Worm (Caenorhabditis elegans) whole organism, late embryonic: Measurements from ENCODE around the gene mev-1.

Experiments used
- C08G9.2 ChIP-seq: sonication (generic microtip); optimal IDR thresholded peaks from 2 replicates; lab custom pipeline; 2016; ENCODE audit warnings: mild to moderate bottlenecking, missing genetic modification characterization, moderate library complexity, missing compliant biosample characterization
- C38D4.7 ChIP-seq: fragments of 200-800 bp; sonication (Bioruptor generic); optimal IDR thresholded peaks from 2 replicates; lab custom pipeline; 2018; ENCODE audit warnings: mild to moderate bottlenecking, missing genetic modification characterization, moderate library complexity, missing compliant biosample characterization
- Y22D7AL.16 ChIP-seq: sonication (generic microtip); optimal IDR thresholded peaks from 2 replicates; lab custom pipeline; 2016; ENCODE audit warnings: missing genetic modification characterization, missing compliant biosample characterization
- ahr-1 ChIP-seq: sonication (generic microtip); optimal IDR thresholded peaks from 2 replicates; lab custom pipeline; 2016; ENCODE audit warnings: missing genetic modification characterization, missing compliant biosample characterization
- ama-1 ChIP-seq: fragments of 150-350 bp; optimal IDR thresholded peaks from 2 replicates; lab custom pipeline; 2014
- ceh-14 ChIP-seq: sonication (generic microtip); optimal IDR thresholded peaks from 2 replicates; lab custom pipeline; 2016; ENCODE audit warnings: missing genotype, missing genetic modification characterization, missing compliant biosample characterization
- ceh-18 ChIP-seq: sonication (generic microtip); optimal IDR thresholded peaks from 2 replicates; lab custom pipeline; 2016; ENCODE audit warnings: missing genetic modification characterization, missing compliant biosample characterization
- ceh-22 ChIP-seq: sonication (generic microtip); optimal IDR thresholded peaks from 2 replicates; lab custom pipeline; 2017; ENCODE audit warnings: missing biosample characterization, missing genetic modification characterization
- ceh-24 ChIP-seq: sonication (generic microtip); optimal IDR thresholded peaks from 2 replicates; lab custom pipeline; 2016; ENCODE audit warnings: mild to moderate bottlenecking, missing genetic modification characterization, missing compliant biosample characterization
- ceh-30 ChIP-seq: fragments of 150-350 bp; optimal IDR thresholded peaks from 2 replicates; lab custom pipeline; 2014; ENCODE audit warnings: missing biosample characterization, missing genetic modification characterization
- dve-1 ChIP-seq: sonication (generic microtip); optimal IDR thresholded peaks from 2 replicates; lab custom pipeline; 2017; ENCODE audit warnings: antibody characterized with exemption, mild to moderate bottlenecking, missing genetic modification characterization, missing compliant biosample characterization
- ets-4 ChIP-seq: sonication (generic microtip); optimal IDR thresholded peaks from 2 replicates; lab custom pipeline; 2016; ENCODE audit warnings: missing genetic modification characterization, missing compliant biosample characterization
- eyg-1 ChIP-seq: sonication (generic microtip); optimal IDR thresholded peaks from 2 replicates; lab custom pipeline; 2016; ENCODE audit warnings: missing genotype, missing genetic modification characterization, missing compliant biosample characterization
- fkh-10 ChIP-seq: fragments of 150-350 bp; optimal IDR thresholded peaks from 2 replicates; lab custom pipeline; 2014; ENCODE audit warnings: missing biosample characterization, missing genetic modification reagents, missing genetic modification characterization
- fkh-6 ChIP-seq: sonication (generic microtip); optimal IDR thresholded peaks from 2 replicates; lab custom pipeline; 2016; ENCODE audit warnings: missing genetic modification characterization, missing compliant biosample characterization
- gmeb-2 ChIP-seq: sonication (generic microtip); optimal IDR thresholded peaks from 2 replicates; lab custom pipeline; 2016; ENCODE audit warnings: missing genetic modification characterization, inconsistent platforms, missing compliant biosample characterization
- hlh-30 ChIP-seq: sonication (generic microtip); optimal IDR thresholded peaks from 2 replicates; lab custom pipeline; 2017; ENCODE audit warnings: antibody characterized with exemption, missing genetic modification characterization, missing compliant biosample characterization; ENCODE audit not compliant: insufficient read depth
- lin-11 ChIP-seq: fragments of 200-800 bp; sonication (Bioruptor generic); optimal IDR thresholded peaks from 2 replicates; lab custom pipeline; 2018; ENCODE audit warnings: mild to moderate bottlenecking, missing genetic modification characterization, missing compliant biosample characterization
- nhr-11 ChIP-seq: fragments of 150-350 bp; optimal IDR thresholded peaks from 2 replicates; lab custom pipeline; 2014; ENCODE audit warnings: missing biosample characterization, missing genetic modification characterization
- odd-2 ChIP-seq: sonication (generic microtip); optimal IDR thresholded peaks from 2 replicates; lab custom pipeline; 2017; ENCODE audit warnings: antibody characterized with exemption, mild to moderate bottlenecking, missing genetic modification characterization, missing compliant biosample characterization
- pat-9 ChIP-seq: fragments of 200-800 bp; sonication (Bioruptor generic); optimal IDR thresholded peaks from 2 replicates; lab custom pipeline; 2018; ENCODE audit warnings: mild to moderate bottlenecking, missing genetic modification characterization, moderate library complexity, missing compliant biosample characterization
- pha-2 ChIP-seq: sonication (generic microtip); optimal IDR thresholded peaks from 2 replicates; lab custom pipeline; 2017; ENCODE audit warnings: mild to moderate bottlenecking, missing genetic modification characterization, missing compliant biosample characterization
- pha-4 ChIP-seq: fragments of 150-350 bp; optimal IDR thresholded peaks from 2 replicates; lab custom pipeline; 2018; ENCODE audit warnings: missing biosample characterization, missing genetic modification reagents, missing genetic modification characterization
- pqm-1 ChIP-seq: sonication (generic microtip); optimal IDR thresholded peaks from 2 replicates; lab custom pipeline; 2016; ENCODE audit warnings: missing genetic modification characterization, missing compliant biosample characterization
- ref-2 ChIP-seq: sonication (generic microtip); optimal IDR thresholded peaks from 2 replicates; lab custom pipeline; 2016; ENCODE audit warnings: missing genetic modification characterization, missing compliant biosample characterization
- rnt-1 ChIP-seq: sonication (generic microtip); optimal IDR thresholded peaks from 2 replicates; lab custom pipeline; 2016; ENCODE audit warnings: missing genetic modification characterization, missing compliant biosample characterization
- sox-2 ChIP-seq: fragments of 200-800 bp; sonication (Bioruptor generic); IDR thresholded peaks from 2 replicates; pipeline ENCODE4 v1.3.6; 2022; ENCODE audit warnings: missing genetic modification reagents, missing genetic modification characterization, missing compliant biosample characterization
- sox-4 ChIP-seq: sonication (generic microtip); optimal IDR thresholded peaks from 2 replicates; lab custom pipeline; 2017; ENCODE audit warnings: mild to moderate bottlenecking, missing genetic modification characterization, inconsistent platforms, missing compliant biosample characterization
- tbx-7 ChIP-seq: sonication (generic microtip); optimal IDR thresholded peaks from 2 replicates; lab custom pipeline; 2016; ENCODE audit warnings: missing genotype, missing genetic modification characterization, missing compliant biosample characterization
- unc-3 ChIP-seq, 2 experiments: fragments of 200-800 bp in 1 of 2; sonication (Bioruptor generic) in 1 of 2; sonication (generic microtip) in 1 of 2; conservative IDR thresholded peaks in 1 of 2; optimal IDR thresholded peaks in 1 of 2; 2 replicates each; pipeline versions ENCODE4 v1.3.6 to Lab custom; 2016 to 2022; ENCODE audit warnings: missing compliant biosample characterization in 2 of 2, missing genetic modification characterization in 2 of 2, missing genetic modification reagents in 1 of 2
- unc-42 ChIP-seq: sonication (generic microtip); optimal IDR thresholded peaks from 2 replicates; lab custom pipeline; 2016; ENCODE audit warnings: missing genotype, missing genetic modification characterization, missing compliant biosample characterization
- unc-55 ChIP-seq: sonication (generic microtip); optimal IDR thresholded peaks from 2 replicates; lab custom pipeline; 2017; ENCODE audit warnings: missing biosample characterization, missing genetic modification reagents, missing genetic modification characterization
- unc-86 ChIP-seq: sonication (generic microtip); optimal IDR thresholded peaks from 2 replicates; lab custom pipeline; 2016; ENCODE audit warnings: missing genetic modification characterization, missing compliant biosample characterization
- ztf-16 ChIP-seq: sonication (generic microtip); optimal IDR thresholded peaks from 2 replicates; lab custom pipeline; 2017; ENCODE audit warnings: missing genetic modification characterization, missing compliant biosample characterization

mev-1 gene

DNA sequence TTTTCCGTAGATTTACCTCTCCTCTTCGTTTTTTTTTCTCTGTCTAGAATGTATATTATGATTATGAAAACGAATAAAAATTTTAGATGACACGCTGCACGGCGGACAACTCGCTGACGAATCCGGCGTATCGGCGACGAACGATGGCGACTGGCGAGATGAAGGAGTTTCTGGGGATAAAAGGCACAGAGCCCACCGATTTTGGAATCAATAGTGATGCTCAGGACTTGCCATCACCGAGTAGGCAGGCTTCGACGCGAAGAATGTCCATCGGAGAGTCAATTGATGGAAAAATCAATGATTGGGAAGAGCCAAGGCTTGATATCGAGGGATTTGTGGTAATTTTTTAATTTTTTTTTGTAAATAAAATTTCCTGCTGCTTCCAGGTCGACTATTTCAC, 1.0 kb downstream of the mev-1 start, which contains the start of gene ced-9:
Gene ced-9 (plus strand): TSS at position 87 of the 400 bp plus-strand sequence.
- TF ChIP-seq rnt-1 (tag; lab: Kevin White, UChicago), result no peak
- no peak for TF ChIP-seq pha-2 (tag; lab: Kevin White, UChicago)
- no peak for TF ChIP-seq ref-2 (tag; lab: Kevin White, UChicago)
- no peak for TF ChIP-seq unc-55 (GFP tag; lab: Kevin White, UChicago)
- TF ChIP-seq ztf-16 (tag; lab: Kevin White, UChicago), result no peak

DNA sequence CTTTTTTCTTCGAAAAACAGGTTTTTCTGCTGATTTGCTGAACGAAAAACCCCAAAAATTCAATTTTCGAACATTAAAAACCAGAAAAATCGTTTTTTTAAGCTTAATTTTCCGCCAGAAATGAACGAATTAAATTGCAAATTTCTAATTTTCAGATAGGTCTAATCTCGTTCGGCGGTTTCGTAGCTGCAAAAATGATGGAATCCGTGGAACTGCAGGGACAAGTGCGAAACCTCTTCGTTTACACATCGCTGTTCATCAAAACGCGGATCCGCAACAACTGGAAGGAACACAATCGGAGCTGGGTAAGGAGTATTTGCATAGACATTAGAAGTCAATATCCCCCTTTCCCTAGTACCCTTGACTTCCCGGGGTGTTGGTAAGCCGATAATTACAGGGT, 2.0 kb downstream of the mev-1 start:
- TF ChIP-seq pat-9, result no peak
- TF ChIP-seq C08G9.2 (tag; lab: Kevin White, UChicago), result no peak
- TF ChIP-seq sox-4 (tag; lab: Kevin White, UChicago), result no peak
- TF ChIP-seq fkh-6 (tag; lab: Kevin White, UChicago), result no peak
- no peak for TF ChIP-seq unc-86 (tag; lab: Kevin White, UChicago)
- no peak for TF ChIP-seq pha-4 (tag; lab: Kevin White, UChicago)
- no peak for TF ChIP-seq unc-42 (tag; lab: Kevin White, UChicago)
- TF ChIP-seq unc-55 (GFP tag; lab: Kevin White, UChicago), result no peak
- no peak for TF ChIP-seq ets-4 (tag; lab: Kevin White, UChicago)
- TF ChIP-seq ref-2 (tag; lab: Kevin White, UChicago), result no peak
- TF ChIP-seq sox-2 (GFP tag; lab: Robert Waterston, UW), result no peak
- TF ChIP-seq ahr-1, result no peak
- TF ChIP-seq Y22D7AL.16 (tag; lab: Kevin White, UChicago), result no peak
- TF ChIP-seq rnt-1 (tag; lab: Kevin White, UChicago), result no peak
- no peak for TF ChIP-seq ceh-18 (tag; lab: Kevin White, UChicago)
- TF ChIP-seq eyg-1 (tag; lab: Kevin White, UChicago), result no peak
- no peak for TF ChIP-seq pqm-1 (tag; lab: Kevin White, UChicago)

DNA sequence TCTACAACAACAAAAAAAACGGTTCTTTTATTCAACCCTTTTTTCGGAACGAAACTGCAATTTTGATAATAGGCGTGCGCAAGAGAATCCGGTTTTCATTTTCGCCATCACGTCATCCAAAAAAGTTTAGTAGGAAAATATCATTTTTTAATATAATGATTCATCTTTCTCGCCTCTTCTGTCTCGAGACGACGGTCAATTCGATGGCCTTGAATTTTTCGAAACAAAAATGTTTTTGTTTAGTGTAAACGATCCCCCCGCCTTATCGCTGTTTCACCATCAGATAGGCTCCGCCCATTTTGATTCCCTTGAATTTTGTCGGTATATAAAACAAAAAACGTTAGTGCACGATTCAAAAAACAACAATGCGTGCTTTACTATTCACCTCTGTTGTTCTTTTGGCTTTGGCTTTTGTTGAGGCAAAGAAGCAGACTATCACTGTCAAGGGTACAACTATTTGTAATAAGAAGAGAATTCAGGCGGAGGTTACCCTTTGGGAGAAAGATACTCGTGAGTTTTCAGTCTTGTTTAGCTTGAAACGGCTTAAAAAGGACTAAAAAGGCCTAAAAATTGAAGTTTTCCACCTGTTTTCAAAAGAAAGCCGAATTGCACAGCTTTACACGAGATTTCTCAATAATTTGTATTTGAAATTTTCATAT, 3.6 kb downstream of the mev-1 start, which contains the start of gene ttr-15:
Gene ttr-15 (plus strand): TSS at position 340 of the 659 bp plus-strand sequence.
- TF ChIP-seq hlh-30 (tag; lab: Kevin White, UChicago) (no peak), sox-4 (tag; lab: Kevin White, UChicago) (no peak), lin-11 (no peak), ceh-14 (no peak)

DNA sequence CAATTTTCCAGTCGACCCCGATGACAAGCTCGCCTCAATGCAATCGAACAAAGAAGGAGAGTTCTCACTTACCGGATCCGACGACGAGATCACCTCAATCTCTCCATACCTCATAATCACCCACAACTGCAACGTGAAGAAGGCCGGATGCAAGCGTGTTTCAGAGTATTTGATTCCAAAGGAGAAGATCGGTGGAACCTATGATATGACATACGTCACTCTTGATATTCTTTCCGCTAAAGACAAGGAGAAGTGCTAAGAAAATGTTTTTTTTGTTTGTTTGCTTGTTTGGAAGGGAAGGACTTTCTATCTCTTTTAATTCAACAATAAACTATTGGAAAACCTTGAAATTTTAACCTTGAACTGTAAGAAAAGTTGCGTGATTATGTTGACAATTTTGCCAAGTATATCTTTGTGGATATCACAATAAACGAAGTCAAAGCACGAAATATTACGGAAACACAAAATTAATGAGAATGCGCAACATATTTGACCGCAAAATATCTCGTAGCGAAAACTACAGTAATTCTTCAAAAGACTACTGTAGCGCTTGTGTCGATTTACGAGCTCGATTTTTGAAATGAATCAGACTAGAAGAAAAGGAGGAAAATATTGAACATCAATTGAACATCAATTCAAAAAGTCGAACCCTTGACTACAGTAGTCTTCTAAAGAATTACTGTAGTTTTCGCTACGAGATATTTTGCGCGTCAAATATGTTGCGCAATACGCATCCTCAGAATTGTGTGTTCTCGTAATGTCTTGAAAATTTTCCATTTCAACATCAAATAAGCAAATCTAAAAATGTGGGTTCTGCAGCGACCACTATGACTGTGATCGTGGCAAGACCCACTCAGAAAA, 5.1 kb downstream of the mev-1 start:
- no peak for TF ChIP-seq ceh-30 (tag; lab: Kevin White, UChicago)
- TF ChIP-seq ceh-14, result no peak
- TF ChIP-seq tbx-7, result no peak
- no peak for TF ChIP-seq hlh-30 (tag; lab: Kevin White, UChicago)
- no peak for TF ChIP-seq ama-1 (lab: Kevin White, UChicago)
- no peak for TF ChIP-seq dve-1

DNA sequence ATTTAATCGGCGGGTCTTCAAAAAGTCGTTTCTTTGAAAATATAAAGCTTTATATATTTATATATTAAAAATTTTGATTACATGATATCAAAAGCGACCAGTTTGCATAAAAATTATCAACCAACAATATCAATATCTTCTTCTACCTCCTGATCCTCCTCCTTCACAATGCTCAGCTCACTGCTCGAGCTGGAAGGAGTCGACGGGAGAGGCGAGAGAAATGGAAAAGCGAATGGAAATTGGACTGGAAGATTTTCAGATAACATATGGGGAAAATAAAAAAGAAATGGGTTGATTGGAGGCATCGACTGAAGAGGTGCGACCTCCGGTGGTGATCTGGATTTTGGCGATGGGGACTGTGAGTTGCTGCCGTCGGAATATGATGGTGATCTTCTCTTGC, 5.9 kb downstream of the mev-1 start:
- TF ChIP-seq odd-2 (tag; lab: Kevin White, UChicago) (no peak), ceh-18 (tag; lab: Kevin White, UChicago) (no peak), unc-3 (GFP tag; conservative IDR thresholded peaks at IDR 0.05; lab: Robert Waterston, UW) (no peak), unc-3 (tag; optimal IDR thresholded peaks at IDR 0.05; lab: Kevin White, UChicago) (no peak), fkh-10 (no peak), gmeb-2 (tag; lab: Kevin White, UChicago) (no peak), nhr-11 (tag; lab: Kevin White, UChicago) (no peak), ceh-24 (tag; lab: Kevin White, UChicago) (no peak), C38D4.7 (GFP tag; lab: Kevin White, UChicago) (no peak), ceh-22 (no peak), sox-4 (tag; lab: Kevin White, UChicago) (no peak)
